Fruit fly (Drosophila melanogaster) whole organism, embryonic: ENCODE measurements around the gene CG17343.

ENCODE experiments used
- Bdp1 ChIP-seq: fragments of 200-800 bp; sonication (Bioruptor generic); optimal IDR thresholded peaks from 3 replicates; lab custom pipeline; 2016; ENCODE audit warnings: missing biosample characterization, missing genetic modification characterization
- CG10431 ChIP-seq: fragments of 200-800 bp; sonication (Bioruptor generic); optimal IDR thresholded peaks from 3 replicates; lab custom pipeline; 2018; ENCODE audit warnings: missing biosample characterization, mild to moderate bottlenecking, missing genetic modification characterization
- CG10979 ChIP-seq: fragments of 200-800 bp; sonication (Bioruptor generic); optimal IDR thresholded peaks from 2 replicates; lab custom pipeline; 2018; ENCODE audit warnings: missing biosample characterization, mild to moderate bottlenecking, missing genetic modification characterization, moderate library complexity
- CG11504 ChIP-seq: fragments of 200-800 bp; sonication (Bioruptor generic); optimal IDR thresholded peaks from 3 replicates; lab custom pipeline; 2019; ENCODE audit warnings: missing biosample characterization, mild to moderate bottlenecking, missing genetic modification characterization, moderate library complexity
- CG12155 ChIP-seq: fragments of 200-800 bp; sonication (Bioruptor generic); optimal IDR thresholded peaks from 3 replicates; lab custom pipeline; 2016; ENCODE audit warnings: missing biosample characterization, missing genetic modification characterization
- CG17568 ChIP-seq: fragments of 200-800 bp; sonication (Bioruptor generic); optimal IDR thresholded peaks from 2 replicates; lab custom pipeline; 2018; ENCODE audit warnings: missing biosample characterization, mild to moderate bottlenecking, missing genetic modification characterization, moderate library complexity
- CG17612 ChIP-seq: fragments of 200-800 bp; sonication (Bioruptor generic); IDR thresholded peaks from 2 replicates; pipeline ENCODE4 v1.3.6; 2022; ENCODE audit warnings: missing biosample characterization, missing genetic modification characterization
- CG17912 ChIP-seq: fragments of 200-800 bp; sonication (Bioruptor generic); optimal IDR thresholded peaks from 2 replicates; lab custom pipeline; 2018; ENCODE audit warnings: missing biosample characterization, mild to moderate bottlenecking, missing genetic modification characterization
- CG2129 ChIP-seq: fragments of 200-800 bp; sonication (Bioruptor generic); IDR thresholded peaks from 2 replicates; pipeline ENCODE4 v1.3.6; 2022; ENCODE audit warnings: missing biosample characterization, missing genetic modification characterization; ENCODE audit not compliant: partially characterized antibody
- CG2712 ChIP-seq: fragments of 200-800 bp; optimal IDR thresholded peaks from 3 replicates; lab custom pipeline; 2019; ENCODE audit warnings: missing biosample characterization, mild to moderate bottlenecking, missing genetic modification characterization, moderate library complexity
- CG3065 ChIP-seq: fragments of 200-800 bp; sonication (Bioruptor generic); optimal IDR thresholded peaks from 2 replicates; lab custom pipeline; 2016; ENCODE audit warnings: missing biosample characterization, missing genetic modification characterization
- CG32532 ChIP-seq: fragments of 200-800 bp; sonication (Bioruptor generic); IDR thresholded peaks from 2 replicates; pipeline ENCODE4 v1.3.6; 2022; ENCODE audit warnings: missing biosample characterization, missing genetic modification characterization
- CG4404 ChIP-seq: fragments of 200-800 bp; sonication (Bioruptor generic); IDR thresholded peaks from 2 replicates; pipeline ENCODE4 v1.3.6; 2022; ENCODE audit warnings: missing biosample characterization, missing genetic modification characterization
- CG7271 ChIP-seq: fragments of 200-800 bp; sonication (Bioruptor generic); optimal IDR thresholded peaks from 2 replicates; lab custom pipeline; 2018; ENCODE audit warnings: missing biosample characterization, mild to moderate bottlenecking, missing genetic modification characterization, moderate library complexity
- CG7372 ChIP-seq: fragments of 200-800 bp; sonication (Bioruptor generic); IDR thresholded peaks from 2 replicates; pipeline ENCODE4 v1.3.6; 2022; ENCODE audit warnings: missing biosample characterization, missing genetic modification characterization
- Chrac-16 ChIP-seq: fragments of 200-800 bp; sonication (Bioruptor generic); optimal IDR thresholded peaks from 3 replicates; lab custom pipeline; 2016; ENCODE audit warnings: missing biosample characterization, missing genetic modification characterization
- CrebB ChIP-seq: fragments of 200-800 bp; sonication (Bioruptor generic); optimal IDR thresholded peaks from 3 replicates; lab custom pipeline; 2018; ENCODE audit warnings: missing biosample characterization, mild to moderate bottlenecking, missing genetic modification characterization
- D19B ChIP-seq: fragments of 200-800 bp; sonication (Bioruptor generic); optimal IDR thresholded peaks from 2 replicates; lab custom pipeline; 2017; ENCODE audit warnings: missing biosample characterization, mild to moderate bottlenecking, missing genetic modification characterization
- ERR ChIP-seq: fragments of 200-800 bp; sonication (Bioruptor generic); optimal IDR thresholded peaks from 2 replicates; lab custom pipeline; 2016; ENCODE audit warnings: missing biosample characterization, missing genetic modification characterization
- Fer1 ChIP-seq: fragments of 200-800 bp; sonication (Bioruptor generic); optimal IDR thresholded peaks from 2 replicates; lab custom pipeline; 2017; ENCODE audit warnings: missing biosample characterization, mild to moderate bottlenecking, missing genetic modification characterization
- Gug ChIP-seq: fragments of 200-800 bp; sonication (Bioruptor generic); IDR thresholded peaks from 4 replicates; pipeline ENCODE4 v1.3.6; 2022; ENCODE audit warnings: missing biosample characterization, missing genetic modification characterization
- Hmr ChIP-seq: fragments of 200-800 bp; sonication (Bioruptor generic); optimal IDR thresholded peaks from 3 replicates; lab custom pipeline; 2017; ENCODE audit warnings: mild to moderate bottlenecking, missing biosample characterization, missing genetic modification reagents, missing genetic modification characterization
- PHDP ChIP-seq: fragments of 200-800 bp; sonication (Bioruptor generic); optimal IDR thresholded peaks from 3 replicates; lab custom pipeline; 2018; ENCODE audit warnings: missing biosample characterization, mild to moderate bottlenecking, missing genetic modification characterization, moderate library complexity
- Rfx ChIP-seq: fragments of 200-800 bp; sonication (Bioruptor generic); IDR thresholded peaks from 2 replicates; pipeline ENCODE4 v1.3.6; 2022; ENCODE audit warnings: missing biosample characterization, missing genetic modification characterization
- ase ChIP-seq: fragments of 200-800 bp; sonication (Bioruptor generic); IDR thresholded peaks from 3 replicates; pipeline ENCODE4 v1.3.6; 2022; ENCODE audit warnings: missing biosample characterization, missing genetic modification characterization
- bab2 ChIP-seq: fragments of 200-800 bp; sonication (Bioruptor generic); optimal IDR thresholded peaks from 2 replicates; lab custom pipeline; 2016; ENCODE audit warnings: missing biosample characterization, missing genetic modification characterization
- chif ChIP-seq, 2 experiments: fragments of 200-800 bp; sonication (Bioruptor generic); optimal IDR thresholded peaks; 3 replicates each; lab custom pipeline; 2016; ENCODE audit warnings: missing biosample characterization in 2 of 2, missing genetic modification characterization in 2 of 2
- chm ChIP-seq: fragments of 200-800 bp; sonication (Bioruptor generic); IDR thresholded peaks from 2 replicates; pipeline ENCODE4 v1.3.6; 2022; ENCODE audit warnings: missing biosample characterization, missing genetic modification characterization
- dati ChIP-seq: fragments of 200-800 bp; sonication (Bioruptor generic); IDR thresholded peaks from 2 replicates; pipeline ENCODE4 v1.3.6; 2022; ENCODE audit warnings: missing biosample characterization, missing genetic modification characterization
- emc ChIP-seq: fragments of 200-800 bp; sonication (Bioruptor generic); optimal IDR thresholded peaks from 2 replicates; lab custom pipeline; 2016; ENCODE audit warnings: missing biosample characterization, missing genetic modification characterization
- gce ChIP-seq: fragments of 200-800 bp; sonication (Bioruptor generic); IDR thresholded peaks from 3 replicates; pipeline ENCODE4 v1.3.6; 2022; ENCODE audit warnings: missing biosample characterization, missing genetic modification characterization
- gfzf ChIP-seq: fragments of 200-800 bp; sonication (Bioruptor generic); optimal IDR thresholded peaks from 2 replicates; lab custom pipeline; 2016; ENCODE audit warnings: missing biosample characterization, mild to moderate bottlenecking, missing genetic modification characterization, moderate library complexity
- jigr1 ChIP-seq: fragments of 200-800 bp; sonication (Bioruptor generic); IDR thresholded peaks from 3 replicates; pipeline ENCODE4 v1.3.6; 2022; ENCODE audit warnings: missing biosample characterization, missing genetic modification characterization
- lov ChIP-seq, 2 experiments: fragments of 200-800 bp in 1 of 2; fragments of >200 bp in 1 of 2; sonication (Bioruptor generic) in 1 of 2; IDR thresholded peaks in 1 of 2; optimal IDR thresholded peaks in 1 of 2; 2 replicates in 1 of 2; 3 replicates in 1 of 2; pipeline versions ENCODE4 v1.3.6 to Lab custom; 2017 to 2022; ENCODE audit warnings: missing biosample characterization in 1 of 2, missing genetic modification characterization in 1 of 2
- luna ChIP-seq: fragments of 200-800 bp; sonication (Bioruptor generic); optimal IDR thresholded peaks from 2 replicates; lab custom pipeline; 2016; ENCODE audit warnings: missing biosample characterization, missing genetic modification characterization
- onecut ChIP-seq: fragments of 200-800 bp; sonication (Bioruptor generic); IDR thresholded peaks from 2 replicates; pipeline ENCODE4 v1.3.6; 2022; ENCODE audit warnings: missing biosample characterization, missing genetic modification characterization
- pfk ChIP-seq: fragments of 200-800 bp; sonication (Bioruptor generic); optimal IDR thresholded peaks from 2 replicates; lab custom pipeline; 2018; ENCODE audit warnings: missing biosample characterization, mild to moderate bottlenecking, missing genetic modification characterization, moderate library complexity
- phol ChIP-seq: fragments of 200-800 bp; sonication (Bioruptor generic); optimal IDR thresholded peaks from 3 replicates; lab custom pipeline; 2018; ENCODE audit warnings: missing biosample characterization, mild to moderate bottlenecking, missing genetic modification characterization, moderate library complexity
- prd ChIP-seq, 3 experiments: fragments of >200 bp in 2 of 3; fragments of 200-800 bp in 1 of 3; sonication (Bioruptor generic) in 1 of 3; optimal IDR thresholded peaks in 2 of 3; IDR thresholded peaks in 1 of 3; 2 replicates in 2 of 3; 3 replicates in 1 of 3; pipeline versions ENCODE4 v1.3.6 to Lab custom; 2017 to 2022; ENCODE audit warnings: missing biosample characterization in 1 of 3, missing genetic modification characterization in 1 of 3
- ranshi ChIP-seq: fragments of 200-800 bp; sonication (Bioruptor generic); IDR thresholded peaks from 2 replicates; pipeline ENCODE4 v1.3.6; 2022; ENCODE audit warnings: missing biosample characterization, missing genetic modification characterization
- scrt ChIP-seq: fragments of 200-800 bp; sonication (Bioruptor generic); optimal IDR thresholded peaks from 2 replicates; lab custom pipeline; 2018; ENCODE audit warnings: missing biosample characterization, mild to moderate bottlenecking, missing genetic modification characterization, moderate library complexity
- sens-2 ChIP-seq: fragments of 200-800 bp; sonication (Bioruptor generic); IDR thresholded peaks from 2 replicates; pipeline ENCODE4 v1.3.6; 2022; ENCODE audit warnings: missing biosample characterization, missing genetic modification characterization
- seq ChIP-seq: fragments of 200-800 bp; sonication (Bioruptor generic); IDR thresholded peaks from 2 replicates; pipeline ENCODE4 v1.3.6; 2022; ENCODE audit warnings: missing biosample characterization, missing genetic modification characterization
- slbo ChIP-seq: fragments of 200-800 bp; sonication (Bioruptor generic); IDR thresholded peaks from 2 replicates; pipeline ENCODE4 v1.3.6; 2022; ENCODE audit warnings: missing biosample characterization, missing genetic modification characterization
- sna ChIP-seq: fragments of 200-800 bp; sonication (Bioruptor generic); IDR thresholded peaks from 2 replicates; pipeline ENCODE4 v1.3.6; 2022; ENCODE audit warnings: missing biosample characterization, missing genetic modification characterization; ENCODE audit not compliant: partially characterized antibody
- sug ChIP-seq: fragments of 200-800 bp; optimal IDR thresholded peaks from 2 replicates; lab custom pipeline; 2019; ENCODE audit warnings: missing biosample characterization, mild to moderate bottlenecking, missing genetic modification characterization, moderate library complexity
- tna ChIP-seq: fragments of 200-800 bp; sonication (Bioruptor generic); IDR thresholded peaks from 2 replicates; pipeline ENCODE4 v1.3.6; 2022; ENCODE audit warnings: missing biosample characterization, missing genetic modification characterization; ENCODE audit not compliant: partially characterized antibody
- vvl ChIP-seq: fragments of 200-800 bp; sonication (Bioruptor generic); IDR thresholded peaks from 2 replicates; pipeline ENCODE4 v1.3.6; 2022; ENCODE audit warnings: missing biosample characterization, missing genetic modification characterization
- zfh1 ChIP-seq: fragments of 200-800 bp; sonication (Bioruptor generic); IDR thresholded peaks from 3 replicates; pipeline ENCODE4 v1.3.6; 2022; ENCODE audit warnings: missing biosample characterization, missing genetic modification characterization

Gene CG17343

DNA sequence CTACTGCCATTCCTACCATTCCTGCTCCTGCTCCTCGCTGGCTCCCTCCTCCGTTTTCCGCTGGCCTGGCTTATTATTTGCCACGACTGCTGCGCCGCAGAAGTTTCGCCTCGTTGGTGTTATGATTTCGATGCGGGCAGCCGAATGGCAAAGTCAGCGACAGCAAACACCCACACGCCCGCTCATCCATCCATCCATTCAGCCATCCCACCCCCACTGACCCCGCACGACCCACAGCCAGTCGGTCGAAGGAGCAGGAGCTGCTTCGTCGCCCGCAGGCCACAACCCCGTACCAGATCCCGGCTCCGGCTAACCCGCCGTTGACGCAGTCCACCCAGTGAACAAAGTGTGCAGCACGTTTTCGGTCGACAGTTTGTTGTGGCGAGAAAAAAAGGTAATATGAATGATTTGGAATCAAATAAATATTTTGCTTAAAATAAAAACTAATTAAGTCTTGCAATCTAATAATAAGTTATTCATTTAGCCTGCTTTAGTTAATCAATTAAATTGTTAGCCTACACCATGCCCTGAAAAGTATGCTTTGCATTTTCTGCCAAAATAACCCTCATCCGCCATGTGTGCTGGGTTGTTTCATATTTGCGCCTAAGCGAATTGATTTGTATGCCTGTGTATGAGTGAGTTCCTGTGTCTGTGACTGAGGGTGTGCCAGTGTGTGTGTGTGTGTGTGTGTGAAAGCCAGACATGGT lies 38.1 kb upstream of the CG17343 start (continued):
- TF ChIP-seq zfh1 (GFP tag; lab: Robert Waterston, UW) (no peak), CG7271 (no peak), CG4404 (GFP tag; lab: Robert Waterston, UW) (peak; percentile 32; the same call in 1 of the 2 replicates), CG10431 (GFP tag; lab: Kevin White, UChicago) (no peak), jigr1 (GFP tag; lab: Robert Waterston, UW) (no peak), sna (GFP tag; lab: Robert Waterston, UW) (no peak), chm (GFP tag; lab: Robert Waterston, UW) (no peak), CG17612 (GFP tag; lab: Robert Waterston, UW) (no peak), pfk (no peak), luna (GFP tag; lab: Kevin White, UChicago) (no peak), CG2712 (tag; lab: Kevin White, UChicago) (peak; percentile 55), ase (GFP tag; lab: Robert Waterston, UW) (no peak), onecut (GFP tag; lab: Robert Waterston, UW) (peak; percentile 33; the same call in 1 of the 2 replicates), ERR (GFP tag; lab: Kevin White, UChicago) (no peak), prd (optimal IDR thresholded peaks at IDR 0.05; lab: Kevin White, UChicago) (no peak), prd (GFP tag; IDR thresholded peaks at IDR 0.05; lab: Robert Waterston, UW) (peak; percentile 17; the same call in 1 of the 3 replicates), Bdp1 (no peak), gce (no peak), sens-2 (GFP tag; lab: Robert Waterston, UW) (no peak), Hmr (peak; percentile 85), CG7372 (GFP tag; lab: Robert Waterston, UW) (peak; percentile 81), seq (GFP tag; lab: Robert Waterston, UW) (peak; percentile 51), CG17568 (GFP tag; lab: Kevin White, UChicago) (no peak), vvl (GFP tag; lab: Robert Waterston, UW) (no peak), bab2 (peak; percentile 27), PHDP (tag; lab: Kevin White, UChicago) (peak; percentile 66), Fer1 (GFP tag; lab: Kevin White, UChicago) (peak; percentile 89), CG2129 (GFP tag; lab: Robert Waterston, UW) (no peak), tna (GFP tag; lab: Robert Waterston, UW) (no peak), Rfx (0 out of 2 replicates have a peak, but pooled peaks have one; percentile 16), slbo (GFP tag; lab: Robert Waterston, UW) (peak; percentile 52; the same call in 1 of the 2 replicates), phol (peak; percentile 56), CrebB (tag; lab: Kevin White, UChicago) (peak; percentile 16), CG12155 (GFP tag; lab: Kevin White, UChicago) (peak; percentile 5), sug (peak; percentile 56), scrt (peak; percentile 64), CG11504 (tag; lab: Kevin White, UChicago) (peak; percentile 46), emc (GFP tag; lab: Kevin White, UChicago) (no peak), lov (optimal IDR thresholded peaks at IDR 0.05; lab: Kevin White, UChicago) (no peak), lov (GFP tag; IDR thresholded peaks at IDR 0.05; lab: Robert Waterston, UW) (no peak), ranshi (GFP tag; lab: Robert Waterston, UW) (peak; percentile 38; the same call in 1 of the 2 replicates), Gug (GFP tag; lab: Robert Waterston, UW) (peak; percentile 9; the same call in 1 of the 4 replicates), CG3065 (no peak), CG32532 (GFP tag; lab: Robert Waterston, UW) (no peak; the same call in 1 of the 2 replicates), dati (GFP tag; lab: Robert Waterston, UW) (no peak), D19B (peak; percentile 39), gfzf (GFP tag; lab: Kevin White, UChicago) (no peak), CG10979 (tag; lab: Kevin White, UChicago) (peak; percentile 47), CG17912 (GFP tag; lab: Kevin White, UChicago) (no peak), Chrac-16 (GFP tag; lab: Kevin White, UChicago) (peak; percentile 23), chif (GFP tag; optimal IDR thresholded peaks at IDR 0.05; lab: Kevin White, UChicago) (no peak)
